Fruit fly (Drosophila melanogaster) whole organism: ENCODE data around the gene CLIP-190.

ENCODE experiments used
- CG8478 ChIP-seq: fragments of >200 bp; optimal IDR thresholded peaks from 2 replicates; lab custom pipeline; 2018; ENCODE audit warnings: inconsistent platforms
- pan ChIP-seq: fragments of >200 bp; optimal IDR thresholded peaks from 2 replicates; lab custom pipeline; 2017
- psq ChIP-seq: fragments of >200 bp; optimal IDR thresholded peaks from 2 replicates; lab custom pipeline; 2017

DNA sequence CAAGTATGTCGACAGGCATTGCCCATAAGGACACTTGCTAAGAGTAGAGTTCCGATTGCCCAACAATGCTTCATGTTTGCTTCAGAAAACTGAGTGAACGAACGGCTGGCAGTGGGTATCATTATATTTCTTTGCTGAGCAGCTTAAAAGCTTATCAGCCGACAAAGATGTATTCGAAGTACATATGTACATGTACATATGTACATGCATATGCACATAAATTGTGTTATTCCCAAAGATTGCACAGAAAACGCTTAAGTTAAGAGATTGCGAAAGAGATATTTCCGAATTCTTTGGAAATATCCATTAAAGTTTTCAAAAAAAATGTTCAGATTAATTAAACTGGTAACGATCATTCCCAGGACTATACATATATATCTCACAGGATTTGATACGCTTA, 71.3 kb downstream of the CLIP-190 start, which contains the start of gene SPH93:
- TF ChIP-seq psq (lab: Kevin White, UChicago) = no peak
- no peak for TF ChIP-seq CG8478 (lab: Kevin White, UChicago)
- no peak for TF ChIP-seq pan (lab: Kevin White, UChicago)
